Worm (Caenorhabditis elegans) whole organism, young adult: ENCODE measurements around the gene srh-46.

ENCODE experiments used
- B0035.1 ChIP-seq: sonication (generic microtip); optimal IDR thresholded peaks from 2 replicates; lab custom pipeline; 2016; ENCODE audit warnings: missing genetic modification characterization, mild to moderate bottlenecking, missing compliant biosample characterization, missing genotype, missing genetic modification reagents
- B0261.1 ChIP-seq: sonication (generic microtip); optimal IDR thresholded peaks from 2 replicates; lab custom pipeline; 2016; ENCODE audit warnings: mild to moderate bottlenecking, missing genetic modification characterization, moderate library complexity, missing compliant biosample characterization
- C17E4.6 ChIP-seq: fragments of 200-800 bp; sonication (Bioruptor generic); IDR thresholded peaks from 2 replicates; pipeline ENCODE4 v1.3.6; 2022; ENCODE audit warnings: missing genetic modification reagents, missing genetic modification characterization, missing compliant biosample characterization
- F22D6.2 ChIP-seq: sonication (generic microtip); optimal IDR thresholded peaks from 2 replicates; lab custom pipeline; 2016; ENCODE audit warnings: mild to moderate bottlenecking, missing genetic modification characterization, missing compliant biosample characterization
- F33H1.4 ChIP-seq: fragments of 200-800 bp; sonication (Bioruptor generic); IDR thresholded peaks from 2 replicates; pipeline ENCODE4 v1.3.6; 2022; ENCODE audit warnings: missing genetic modification reagents, missing genetic modification characterization, missing compliant biosample characterization
- F37B4.10 ChIP-seq: fragments of 200-800 bp; sonication (Bioruptor generic); IDR thresholded peaks from 2 replicates; pipeline ENCODE4 v1.3.6; 2022; ENCODE audit warnings: missing genetic modification characterization, missing compliant biosample characterization
- F52B5.7 ChIP-seq: sonication (generic microtip); optimal IDR thresholded peaks from 2 replicates; lab custom pipeline; 2016; ENCODE audit warnings: mild to moderate bottlenecking, missing genetic modification characterization, missing compliant biosample characterization
- Y95B8A.8 ChIP-seq: fragments of 200-800 bp; sonication (Bioruptor generic); IDR thresholded peaks from 2 replicates; pipeline ENCODE4 v1.3.6; 2022; ENCODE audit warnings: missing genetic modification reagents, missing genetic modification characterization, missing compliant biosample characterization
- ZK185.1 ChIP-seq: sonication (generic microtip); optimal IDR thresholded peaks from 2 replicates; lab custom pipeline; 2016; ENCODE audit warnings: mild to moderate bottlenecking, missing genetic modification characterization, missing compliant biosample characterization; ENCODE audit not compliant: poor library complexity, severe bottlenecking
- ama-1 ChIP-seq, 3 experiments: fragments of 150-350 bp in 1 of 3; sonication (generic microtip) in 2 of 3; optimal IDR thresholded peaks; 2 replicates each; lab custom pipeline; 2014 to 2018; ENCODE audit warnings: missing biosample characterization in 2 of 3, missing genetic modification characterization in 2 of 3, missing genetic modification reagents in 2 of 3
- athp-1 ChIP-seq: sonication (generic microtip); optimal IDR thresholded peaks from 2 replicates; lab custom pipeline; 2017; ENCODE audit warnings: mild to moderate bottlenecking, missing genetic modification characterization, missing compliant biosample characterization
- attf-3 ChIP-seq: fragments of 200-800 bp; sonication (Bioruptor generic); conservative IDR thresholded peaks from 2 replicates; pipeline ENCODE4 v1.3.6; 2022; ENCODE audit warnings: missing genetic modification reagents, missing genetic modification characterization, missing compliant biosample characterization
- bed-1 ChIP-seq: fragments of 200-800 bp; sonication (Bioruptor generic); IDR thresholded peaks from 2 replicates; pipeline ENCODE4 v1.3.6; 2022; ENCODE audit warnings: missing genetic modification reagents, missing genetic modification characterization, missing compliant biosample characterization
- bed-2 ChIP-seq: fragments of 200-800 bp; sonication (Bioruptor generic); IDR thresholded peaks from 2 replicates; pipeline ENCODE4 v1.3.6; 2022; ENCODE audit warnings: missing genetic modification reagents, missing genetic modification characterization, missing compliant biosample characterization
- ceh-27 ChIP-seq: fragments of 200-800 bp; sonication (Bioruptor generic); optimal IDR thresholded peaks from 2 replicates; lab custom pipeline; 2018; ENCODE audit warnings: mild to moderate bottlenecking, missing genetic modification characterization, moderate library complexity, missing compliant biosample characterization
- die-1 ChIP-seq: sonication (generic microtip); optimal IDR thresholded peaks from 2 replicates; lab custom pipeline; 2016; ENCODE audit warnings: missing genotype, mild to moderate bottlenecking, missing genetic modification characterization, missing compliant biosample characterization
- dpff-1 ChIP-seq: sonication (generic microtip); optimal IDR thresholded peaks from 2 replicates; lab custom pipeline; 2017; ENCODE audit warnings: mild to moderate bottlenecking, missing genetic modification characterization, missing compliant biosample characterization
- efl-1 ChIP-seq: fragments of 150-350 bp; optimal IDR thresholded peaks from 2 replicates; lab custom pipeline; 2014; ENCODE audit warnings: missing biosample characterization, missing genetic modification reagents, missing genetic modification characterization
- egl-44 ChIP-seq: fragments of 200-800 bp; sonication (Bioruptor generic); IDR thresholded peaks from 2 replicates; pipeline ENCODE4 v1.3.6; 2022; ENCODE audit warnings: missing genetic modification reagents, missing genetic modification characterization, missing compliant biosample characterization
- ekl-4 ChIP-seq: fragments of 200-800 bp; sonication (Bioruptor generic); IDR thresholded peaks from 2 replicates; pipeline ENCODE4 v1.3.6; 2022; ENCODE audit warnings: missing genetic modification reagents, missing genetic modification characterization, missing compliant biosample characterization
- fkh-3 ChIP-seq: sonication (generic microtip); optimal IDR thresholded peaks from 2 replicates; lab custom pipeline; 2016; ENCODE audit warnings: mild to moderate bottlenecking, missing genetic modification characterization, missing compliant biosample characterization
- hmg-20 ChIP-seq: fragments of 200-800 bp; sonication (Bioruptor generic); IDR thresholded peaks from 2 replicates; pipeline ENCODE4 v1.3.6; 2022; ENCODE audit warnings: missing genetic modification reagents, missing genetic modification characterization, missing compliant biosample characterization
- hrde-1 ChIP-seq: sonication (generic microtip); optimal IDR thresholded peaks from 2 replicates; lab custom pipeline; 2016; ENCODE audit warnings: missing genetic modification characterization, mild to moderate bottlenecking, missing compliant biosample characterization, moderate library complexity, missing genotype, missing genetic modification reagents, borderline replicate concordance
- hsf-1 ChIP-seq: fragments of 200-800 bp; sonication (Bioruptor generic); IDR thresholded peaks from 2 replicates; pipeline ENCODE4 v1.3.6; 2022; ENCODE audit warnings: missing genetic modification reagents, missing genetic modification characterization, missing compliant biosample characterization
- let-526 ChIP-seq: fragments of 200-800 bp; sonication (Bioruptor generic); IDR thresholded peaks from 2 replicates; pipeline ENCODE4 v1.3.6; 2022; ENCODE audit warnings: missing genetic modification reagents, missing genetic modification characterization, missing compliant biosample characterization
- let-607 ChIP-seq, 2 experiments: fragments of 200-800 bp in 1 of 2; sonication (Bioruptor generic) in 1 of 2; sonication (generic microtip) in 1 of 2; optimal IDR thresholded peaks; 2 replicates each; lab custom pipeline; 2016 to 2018; ENCODE audit warnings: mild to moderate bottlenecking in 2 of 2, missing compliant biosample characterization in 2 of 2, missing genetic modification characterization in 2 of 2, moderate library complexity in 2 of 2, missing genotype in 1 of 2
- lin-54 ChIP-seq: fragments of 200-800 bp; sonication (Bioruptor generic); optimal IDR thresholded peaks from 2 replicates; lab custom pipeline; 2018; ENCODE audit warnings: mild to moderate bottlenecking, missing genetic modification characterization, missing compliant biosample characterization
- madf-10 ChIP-seq: sonication (generic microtip); optimal IDR thresholded peaks from 2 replicates; lab custom pipeline; 2016; ENCODE audit warnings: mild to moderate bottlenecking, missing genetic modification characterization, missing compliant biosample characterization
- madf-3 ChIP-seq: fragments of 200-800 bp; sonication (Bioruptor generic); IDR thresholded peaks from 2 replicates; pipeline ENCODE4 v1.3.6; 2022; ENCODE audit warnings: missing genetic modification reagents, missing genetic modification characterization, missing compliant biosample characterization
- madf-6 ChIP-seq: fragments of 200-800 bp; sonication (Bioruptor generic); IDR thresholded peaks from 2 replicates; pipeline ENCODE4 v1.3.6; 2022; ENCODE audit warnings: missing genetic modification reagents, missing genetic modification characterization, missing compliant biosample characterization
- mcd-1 ChIP-seq: fragments of 200-800 bp; sonication (Bioruptor generic); IDR thresholded peaks from 2 replicates; pipeline ENCODE4 v1.3.6; 2022; ENCODE audit warnings: missing genetic modification reagents, missing genetic modification characterization, missing compliant biosample characterization
- mel-28 ChIP-seq: sonication (generic microtip); optimal IDR thresholded peaks from 2 replicates; lab custom pipeline; 2016; ENCODE audit warnings: borderline replicate concordance, mild to moderate bottlenecking, missing genetic modification characterization, missing compliant biosample characterization
- mxl-1 ChIP-seq: sonication (generic microtip); optimal IDR thresholded peaks from 2 replicates; lab custom pipeline; 2016; ENCODE audit warnings: missing genetic modification characterization, missing compliant biosample characterization
- nfya-2 ChIP-seq: fragments of 200-800 bp; sonication (Bioruptor generic); IDR thresholded peaks from 2 replicates; pipeline ENCODE4 v1.3.6; 2022; ENCODE audit warnings: missing genetic modification reagents, missing genetic modification characterization, missing compliant biosample characterization
- nfyb-1 ChIP-seq: fragments of 200-800 bp; sonication (Bioruptor generic); IDR thresholded peaks from 2 replicates; pipeline ENCODE4 v1.3.6; 2022; ENCODE audit warnings: missing genetic modification reagents, missing genetic modification characterization, missing compliant biosample characterization
- nhr-90 ChIP-seq: sonication (generic microtip); optimal IDR thresholded peaks from 2 replicates; lab custom pipeline; 2016; ENCODE audit warnings: missing genotype, mild to moderate bottlenecking, missing genetic modification characterization, missing compliant biosample characterization
- sea-2 ChIP-seq: fragments of 200-800 bp; sonication (Bioruptor generic); IDR thresholded peaks from 2 replicates; pipeline ENCODE4 v1.3.6; 2022; ENCODE audit warnings: missing genetic modification characterization, missing compliant biosample characterization
- snpc-1.1 ChIP-seq: sonication (generic microtip); optimal IDR thresholded peaks from 2 replicates; lab custom pipeline; 2017; ENCODE audit warnings: missing genetic modification characterization, mild to moderate bottlenecking, missing compliant biosample characterization, antibody characterized with exemption, moderate library complexity, missing genotype, missing genetic modification reagents; ENCODE audit not compliant: insufficient read depth
- snpc-1.3 ChIP-seq: sonication (generic microtip); optimal IDR thresholded peaks from 2 replicates; lab custom pipeline; 2017; ENCODE audit warnings: missing genetic modification characterization, mild to moderate bottlenecking, missing compliant biosample characterization, antibody characterized with exemption, moderate library complexity, missing genotype, missing genetic modification reagents; ENCODE audit not compliant: insufficient read depth
- snpc-3.4 ChIP-seq: sonication (generic microtip); optimal IDR thresholded peaks from 2 replicates; lab custom pipeline; 2017; ENCODE audit warnings: missing genetic modification characterization, mild to moderate bottlenecking, missing compliant biosample characterization, antibody characterized with exemption, moderate library complexity, missing genotype, missing genetic modification reagents
- tbx-9 ChIP-seq: sonication (generic microtip); optimal IDR thresholded peaks from 2 replicates; lab custom pipeline; 2016; ENCODE audit warnings: borderline replicate concordance, missing genetic modification characterization, inconsistent platforms, missing compliant biosample characterization
- ztf-18 ChIP-seq: sonication (generic microtip); optimal IDR thresholded peaks from 2 replicates; lab custom pipeline; 2016; ENCODE audit warnings: missing genotype, mild to moderate bottlenecking, missing genetic modification characterization, missing compliant biosample characterization
- ztf-25 ChIP-seq: fragments of 200-800 bp; sonication (Bioruptor generic); IDR thresholded peaks from 2 replicates; pipeline ENCODE4 v1.3.6; 2022; ENCODE audit warnings: missing genetic modification reagents, missing genetic modification characterization, missing compliant biosample characterization
- ztf-28 ChIP-seq: fragments of 200-800 bp; sonication (Bioruptor generic); IDR thresholded peaks from 2 replicates; pipeline ENCODE4 v1.3.6; 2022; ENCODE audit warnings: missing genetic modification reagents, missing genetic modification characterization, missing compliant biosample characterization

Gene srh-46

ce11 chrV:11316801-11317200 lies 14.1 kb upstream of the srh-46 start, which contains the start of gene cutl-18:
cutl-18 (minus strand) TSS chrV:11316901.
- TF ChIP-seq mcd-1, result no peak
- no peak for TF ChIP-seq nfyb-1 (GFP tag; lab: Robert Waterston, UW)
- no peak for TF ChIP-seq snpc-1.1
- no peak for TF ChIP-seq Y95B8A.8 (GFP tag; lab: Robert Waterston, UW)
- TF ChIP-seq nhr-90, result no peak
- TF ChIP-seq dpff-1 (tag; lab: Kevin White, UChicago), result no peak

ce11 chrV:11314025-11314880 lies 11.6 kb upstream of the srh-46 start:
- TF ChIP-seq efl-1 (GFP tag; lab: Kevin White, UChicago) (peak; percentile 53), F37B4.10 (GFP tag; lab: Robert Waterston, UW) (peak; percentile 98; the same call in 1 of the 2 replicates), B0261.1 (tag; lab: Kevin White, UChicago) (peak; percentile 100), ceh-27 (GFP tag; lab: Kevin White, UChicago) (peak; percentile 99), F33H1.4 (peak; percentile 67), B0035.1 (peak; percentile 92), F22D6.2 (peak; percentile 71), let-526 (GFP tag; lab: Robert Waterston, UW) (peak; percentile 97), madf-10 (tag; lab: Kevin White, UChicago) (peak; percentile 90), ekl-4 (GFP tag; lab: Robert Waterston, UW) (peak; percentile 95), lin-54 (peak; percentile 89), fkh-3 (tag; lab: Kevin White, UChicago) (peak; percentile 99), let-607 (tag; optimal IDR thresholded peaks at IDR 0.05; lab: Kevin White, UChicago) (peak; percentile 88 to 90), hrde-1 (tag; lab: Kevin White, UChicago) (peak; percentile 94), attf-3 (GFP tag; lab: Robert Waterston, UW) (peak; percentile 80), nfyb-1 (GFP tag; lab: Robert Waterston, UW) (peak; percentile 97), mxl-1 (tag; lab: Kevin White, UChicago) (peak; percentile 98), ZK185.1 (peak; percentile 94), egl-44 (GFP tag; lab: Robert Waterston, UW) (peak; percentile 99), snpc-3.4 (tag; lab: Kevin White, UChicago) (peak; percentile 96), tbx-9 (tag; lab: Kevin White, UChicago) (peak; percentile 98), C17E4.6 (GFP tag; lab: Robert Waterston, UW) (peak; percentile 94), die-1 (tag; lab: Kevin White, UChicago) (peak; percentile 98), mel-28 (peak; percentile 89), madf-6 (GFP tag; lab: Robert Waterston, UW) (peak; percentile 90), athp-1 (tag; lab: Kevin White, UChicago) (peak; percentile 98), ztf-28 (GFP tag; lab: Robert Waterston, UW) (peak; percentile 95), sea-2 (GFP tag; lab: Robert Waterston, UW) (peak; percentile 94), ama-1 (optimal IDR thresholded peaks at IDR 0.05; lab: Kevin White, UChicago) (no peak), ama-1 (GFP tag; optimal IDR thresholded peaks at IDR 0.05; lab: Kevin White, UChicago) (peak; percentile 95 to 96), hsf-1 (GFP tag; lab: Robert Waterston, UW) (peak; percentile 78), madf-3 (GFP tag; lab: Robert Waterston, UW) (peak; percentile 94), hmg-20 (GFP tag; lab: Robert Waterston, UW) (peak; percentile 92), dpff-1 (tag; lab: Kevin White, UChicago) (peak; percentile 89), ztf-18 (tag; lab: Kevin White, UChicago) (peak; percentile 88), nfya-2 (GFP tag; lab: Robert Waterston, UW) (peak; percentile 92; the same call in 1 of the 2 replicates), snpc-1.3 (peak; percentile 97), F52B5.7 (peak; percentile 100), ztf-25 (GFP tag; lab: Robert Waterston, UW) (peak; percentile 99), bed-2 (peak; percentile 87), bed-1 (GFP tag; lab: Robert Waterston, UW) (peak; percentile 98)
